Worm (Caenorhabditis elegans) whole organism, early embryonic: ENCODE data around the gene cct-8.

ENCODE experiments used
- B0310.2 ChIP-seq: sonication (generic microtip); optimal IDR thresholded peaks from 2 replicates; lab custom pipeline; 2016; ENCODE audit warnings: mild to moderate bottlenecking, missing genetic modification characterization, missing compliant biosample characterization
- F13C5.2 ChIP-seq: sonication (generic microtip); optimal IDR thresholded peaks from 2 replicates; lab custom pipeline; 2017; ENCODE audit warnings: mild to moderate bottlenecking, missing genetic modification characterization, inconsistent platforms, missing compliant biosample characterization
- aly-1 ChIP-seq: sonication (generic microtip); optimal IDR thresholded peaks from 2 replicates; lab custom pipeline; 2016; ENCODE audit warnings: missing genetic modification characterization, missing compliant biosample characterization
- ama-1 ChIP-seq: fragments of 150-350 bp; optimal IDR thresholded peaks from 2 replicates; lab custom pipeline; 2014
- ceh-13 ChIP-seq: fragments of 200-800 bp; sonication (Bioruptor generic); optimal IDR thresholded peaks from 2 replicates; lab custom pipeline; 2018; ENCODE audit warnings: mild to moderate bottlenecking, missing genetic modification characterization, missing compliant biosample characterization
- ceh-36 ChIP-seq: sonication (generic microtip); optimal IDR thresholded peaks from 2 replicates; lab custom pipeline; 2016; ENCODE audit warnings: missing genetic modification characterization, inconsistent platforms, missing compliant biosample characterization
- ets-7 ChIP-seq: sonication (generic microtip); optimal IDR thresholded peaks from 2 replicates; lab custom pipeline; 2016; ENCODE audit warnings: missing genotype, missing genetic modification characterization, missing compliant biosample characterization
- flt-1 ChIP-seq: fragments of 200-800 bp; sonication (Bioruptor generic); IDR thresholded peaks from 2 replicates; pipeline ENCODE4 v1.3.6; 2022; ENCODE audit warnings: missing genetic modification characterization, missing compliant biosample characterization
- hmbx-1 ChIP-seq: sonication (generic microtip); optimal IDR thresholded peaks from 2 replicates; lab custom pipeline; 2016; ENCODE audit warnings: mild to moderate bottlenecking, missing genetic modification characterization, missing compliant biosample characterization
- hmg-4 ChIP-seq: fragments of 200-800 bp; sonication (Bioruptor generic); optimal IDR thresholded peaks from 2 replicates; lab custom pipeline; 2018; ENCODE audit warnings: mild to moderate bottlenecking, missing genetic modification characterization, missing compliant biosample characterization
- hnd-1 ChIP-seq: sonication (generic microtip); optimal IDR thresholded peaks from 2 replicates; lab custom pipeline; 2016; ENCODE audit warnings: missing genetic modification characterization, missing compliant biosample characterization
- pes-1 ChIP-seq: fragments of 200-800 bp; sonication (Bioruptor generic); IDR thresholded peaks from 2 replicates; pipeline ENCODE4 v1.3.6; 2022; ENCODE audit warnings: missing genetic modification reagents, missing genetic modification characterization, missing compliant biosample characterization
- scrt-1 ChIP-seq: fragments of 200-800 bp; sonication (Bioruptor generic); IDR thresholded peaks from 2 replicates; pipeline ENCODE4 v1.3.6; 2022; ENCODE audit warnings: missing genetic modification characterization, missing compliant biosample characterization
- sea-1 ChIP-seq: fragments of 200-800 bp; sonication (Bioruptor generic); conservative IDR thresholded peaks from 2 replicates; pipeline ENCODE4 v1.3.6; 2022; ENCODE audit warnings: missing genetic modification characterization, missing compliant biosample characterization
- tbx-11 ChIP-seq: fragments of 200-800 bp; sonication (Bioruptor generic); IDR thresholded peaks from 2 replicates; pipeline ENCODE4 v1.3.6; 2022; ENCODE audit warnings: missing genetic modification characterization, missing compliant biosample characterization
- tbx-37 ChIP-seq: fragments of 200-800 bp; sonication (Bioruptor generic); conservative IDR thresholded peaks from 2 replicates; pipeline ENCODE4 v1.3.6; 2022; ENCODE audit warnings: missing genetic modification reagents, missing genetic modification characterization, missing compliant biosample characterization
- tra-4 ChIP-seq: sonication (generic microtip); optimal IDR thresholded peaks from 2 replicates; lab custom pipeline; 2017; ENCODE audit warnings: missing genetic modification characterization, missing compliant biosample characterization

cct-8 gene

DNA sequence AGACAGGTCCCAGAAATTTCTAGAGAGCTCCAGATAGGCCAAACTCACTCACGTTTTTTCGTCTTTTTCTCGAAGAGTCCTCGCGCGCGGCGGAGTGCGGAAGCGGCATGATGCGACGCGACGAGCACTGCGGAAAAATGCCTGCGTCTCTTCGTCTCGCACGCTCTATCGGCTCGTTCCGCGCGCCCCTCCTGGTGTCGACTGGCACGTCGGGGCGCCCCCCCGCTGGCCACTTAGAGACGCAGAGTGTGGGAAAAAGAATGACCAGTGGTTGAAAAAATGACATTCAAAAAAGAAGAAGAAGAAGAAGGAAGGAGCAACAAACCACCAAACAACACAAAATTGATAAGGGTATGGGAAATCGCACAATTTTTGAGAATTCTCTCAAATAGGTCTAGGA lies 26.3 kb downstream of the cct-8 start, which contains the start of gene znf-782:
znf-782 (minus strand) TSS at position 96 of the 400 bp plus-strand sequence.
- TF ChIP-seq pes-1 (GFP tag; lab: Robert Waterston, UW), result no peak
- no peak for TF ChIP-seq tbx-37 (GFP tag; lab: Robert Waterston, UW)
- peak; percentile 5 for TF ChIP-seq hmg-4 (GFP tag; lab: Kevin White, UChicago)
- no peak for TF ChIP-seq B0310.2

DNA sequence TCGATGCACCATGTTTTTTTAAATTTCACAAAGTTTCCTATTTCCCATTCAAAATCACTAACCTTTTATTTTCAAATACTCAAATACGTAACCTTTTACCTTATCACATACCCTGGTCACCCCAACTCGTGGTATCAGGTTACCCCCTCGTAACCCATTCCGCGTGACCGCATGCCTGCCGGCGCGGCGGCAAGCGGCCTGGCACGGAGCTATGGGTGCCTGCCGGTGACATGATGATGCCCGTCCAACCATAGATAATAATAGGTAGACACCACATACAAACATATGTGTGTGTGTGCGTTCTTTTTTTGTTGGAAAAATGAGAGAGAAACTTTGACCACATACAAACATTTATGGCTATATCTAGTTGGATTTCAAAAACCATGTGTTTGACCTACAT lies 28.2 kb downstream of the cct-8 start:
- TF ChIP-seq ama-1 (lab: Kevin White, UChicago) (no peak), tra-4 (tag; lab: Kevin White, UChicago) (no peak), B0310.2 (no peak), scrt-1 (no peak), hmbx-1 (tag; lab: Kevin White, UChicago) (no peak), pes-1 (GFP tag; lab: Robert Waterston, UW) (no peak), tbx-11 (GFP tag; lab: Robert Waterston, UW) (no peak), F13C5.2 (tag; lab: Kevin White, UChicago) (no peak), hnd-1 (tag; lab: Kevin White, UChicago) (no peak), ceh-36 (tag; lab: Kevin White, UChicago) (no peak)

ce11 chrIV:1064289-1064848 lies 29.4 kb downstream of the cct-8 start:
- no peak for TF ChIP-seq hmg-4 (GFP tag; lab: Kevin White, UChicago)
- no peak for TF ChIP-seq hnd-1 (tag; lab: Kevin White, UChicago)
- TF ChIP-seq ets-7 (tag; lab: Kevin White, UChicago), result no peak
- no peak for TF ChIP-seq tbx-37 (GFP tag; lab: Robert Waterston, UW)
- TF ChIP-seq aly-1, result no peak
- no peak for TF ChIP-seq hmbx-1 (tag; lab: Kevin White, UChicago)
- no peak for TF ChIP-seq sea-1 (GFP tag; lab: Robert Waterston, UW)
- no peak for TF ChIP-seq ceh-13
- TF ChIP-seq ama-1 (lab: Kevin White, UChicago), result no peak
- no peak for TF ChIP-seq ceh-36 (tag; lab: Kevin White, UChicago)
- no peak for TF ChIP-seq scrt-1

- TF ChIP-seq ceh-13 (no peak), tbx-11 (GFP tag; lab: Robert Waterston, UW) (no peak), hnd-1 (tag; lab: Kevin White, UChicago) (no peak), B0310.2 (no peak), sea-1 (GFP tag; lab: Robert Waterston, UW) (no peak), tra-4 (tag; lab: Kevin White, UChicago) (no peak), hmg-4 (GFP tag; lab: Kevin White, UChicago) (no peak), F13C5.2 (tag; lab: Kevin White, UChicago) (no peak)
Measured at ce11 chrIV:1063058-1063457, 30.7 kb downstream of the cct-8 start.

ce11 chrIV:1058504-1058903 lies 35.2 kb downstream of the cct-8 start:
- TF ChIP-seq ceh-36 (tag; lab: Kevin White, UChicago) (no peak), hmbx-1 (tag; lab: Kevin White, UChicago) (no peak), ceh-13 (no peak), flt-1 (GFP tag; lab: Robert Waterston, UW) (no peak), B0310.2 (no peak), hmg-4 (GFP tag; lab: Kevin White, UChicago) (no peak), F13C5.2 (tag; lab: Kevin White, UChicago) (no peak), tra-4 (tag; lab: Kevin White, UChicago) (no peak), tbx-37 (GFP tag; lab: Robert Waterston, UW) (no peak), ama-1 (lab: Kevin White, UChicago) (no peak), scrt-1 (no peak), hnd-1 (tag; lab: Kevin White, UChicago) (no peak), pes-1 (GFP tag; lab: Robert Waterston, UW) (no peak)

- TF ChIP-seq aly-1 (no peak), pes-1 (GFP tag; lab: Robert Waterston, UW) (no peak), flt-1 (GFP tag; lab: Robert Waterston, UW) (no peak), scrt-1 (no peak), hmg-4 (GFP tag; lab: Kevin White, UChicago) (no peak), tra-4 (tag; lab: Kevin White, UChicago) (no peak), F13C5.2 (tag; lab: Kevin White, UChicago) (no peak), hnd-1 (tag; lab: Kevin White, UChicago) (no peak), tbx-37 (GFP tag; lab: Robert Waterston, UW) (no peak), tbx-11 (GFP tag; lab: Robert Waterston, UW) (no peak), hmbx-1 (tag; lab: Kevin White, UChicago) (no peak), ets-7 (tag; lab: Kevin White, UChicago) (no peak), B0310.2 (no peak), ceh-13 (no peak), ceh-36 (tag; lab: Kevin White, UChicago) (no peak), sea-1 (GFP tag; lab: Robert Waterston, UW) (no peak), ama-1 (lab: Kevin White, UChicago) (no peak)
Measured at ce11 chrIV:1056263-1056942, 37.3 kb downstream of the cct-8 start, which contains the start of the genes Y55F3AM.13 and mrps-25. Gene Y55F3AM.13 (minus strand): TSS chrIV:1056313. Gene mrps-25 (plus strand): TSS chrIV:1056892.

DNA sequence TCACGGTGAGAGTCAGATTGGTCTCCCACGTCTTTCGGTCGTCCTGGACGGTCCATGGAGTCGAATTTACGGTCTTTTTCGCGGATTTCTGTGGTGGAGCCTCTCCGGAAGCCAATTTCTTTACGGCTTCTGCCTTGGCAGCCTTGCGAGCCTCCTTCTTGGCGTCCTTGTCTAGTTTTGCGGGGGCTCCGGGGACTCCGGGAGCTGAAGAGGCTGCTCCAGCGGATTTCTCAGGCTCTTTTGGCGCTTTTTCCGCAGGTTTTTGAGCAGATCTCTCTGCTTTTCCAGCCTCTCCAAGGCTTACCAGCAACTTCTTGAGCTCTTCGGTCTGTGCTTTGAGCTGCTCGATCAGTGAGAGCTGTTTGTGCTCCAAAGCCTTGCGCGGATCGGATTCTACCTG lies 38.0 kb downstream of the cct-8 start:
- TF ChIP-seq scrt-1 (no peak), ets-7 (tag; lab: Kevin White, UChicago) (no peak), B0310.2 (no peak), tra-4 (tag; lab: Kevin White, UChicago) (no peak), tbx-11 (GFP tag; lab: Robert Waterston, UW) (no peak), hnd-1 (tag; lab: Kevin White, UChicago) (no peak), ama-1 (lab: Kevin White, UChicago) (no peak), aly-1 (no peak), F13C5.2 (tag; lab: Kevin White, UChicago) (no peak), ceh-13 (no peak), ceh-36 (tag; lab: Kevin White, UChicago) (no peak)
